Worm (Caenorhabditis elegans) whole organism, L1 larva: ENCODE measurements around the gene ast-1.

Experiments
- C04F5.9 ChIP-seq: sonication (generic microtip); optimal IDR thresholded peaks from 2 replicates; lab custom pipeline; 2016; ENCODE audit warnings: missing genetic modification characterization, missing compliant biosample characterization
- aha-1 ChIP-seq: fragments of 150-350 bp; optimal IDR thresholded peaks from 2 replicates; lab custom pipeline; 2014; ENCODE audit warnings: missing biosample characterization, missing genetic modification characterization
- aly-2 ChIP-seq: fragments of 150-350 bp; optimal IDR thresholded peaks from 2 replicates; lab custom pipeline; 2014; ENCODE audit warnings: missing biosample characterization, missing genetic modification characterization
- ceh-63 ChIP-seq: fragments of 200-800 bp; sonication (Bioruptor generic); optimal IDR thresholded peaks from 2 replicates; lab custom pipeline; 2018; ENCODE audit warnings: mild to moderate bottlenecking, missing genetic modification characterization, missing compliant biosample characterization
- ceh-8 ChIP-seq: fragments of 200-800 bp; sonication (Bioruptor generic); optimal IDR thresholded peaks from 2 replicates; lab custom pipeline; 2018; ENCODE audit warnings: mild to moderate bottlenecking, missing genetic modification characterization, moderate library complexity, missing compliant biosample characterization
- ceh-88 ChIP-seq: fragments of 200-800 bp; sonication (Bioruptor generic); IDR thresholded peaks from 2 replicates; pipeline ENCODE4 v1.3.6; 2022; ENCODE audit warnings: missing genetic modification characterization, missing compliant biosample characterization
- dpl-1 ChIP-seq, 3 experiments: fragments of 150-350 bp in 2 of 3; sonication (generic microtip) in 1 of 3; optimal IDR thresholded peaks; 2 replicates each; lab custom pipeline; 2014 to 2017; ENCODE audit warnings: missing biosample characterization in 3 of 3, missing genetic modification characterization in 3 of 3, missing genetic modification reagents in 3 of 3
- dsc-1 ChIP-seq: sonication (generic microtip); optimal IDR thresholded peaks from 2 replicates; lab custom pipeline; 2016; ENCODE audit warnings: mild to moderate bottlenecking, missing genetic modification characterization, missing compliant biosample characterization
- efl-1 ChIP-seq, 4 experiments: fragments of 150-350 bp; optimal IDR thresholded peaks in 3 of 4; peaks in 1 of 4; 1 replicate in 1 of 4; 2 replicates in 3 of 4; lab custom pipeline; 2014; ENCODE audit warnings: missing biosample characterization in 2 of 4, missing genetic modification characterization in 2 of 4, missing genetic modification reagents in 2 of 4
- egl-13 ChIP-seq: sonication (generic microtip); optimal IDR thresholded peaks from 2 replicates; lab custom pipeline; 2016; ENCODE audit warnings: missing genotype, missing genetic modification reagents, missing genetic modification characterization, missing compliant biosample characterization
- egl-27 ChIP-seq, 2 experiments: fragments of 150-350 bp in 1 of 2; sonication (generic microtip); optimal IDR thresholded peaks; 3 replicates each; lab custom pipeline; 2017 to 2018; ENCODE audit warnings: missing biosample characterization in 2 of 2, missing genetic modification characterization in 2 of 2, missing genetic modification reagents in 2 of 2
- fkh-10 ChIP-seq: sonication (generic microtip); optimal IDR thresholded peaks from 2 replicates; lab custom pipeline; 2017; ENCODE audit warnings: missing biosample characterization, missing genetic modification reagents, missing genetic modification characterization
- fkh-8 ChIP-seq: sonication (generic microtip); optimal IDR thresholded peaks from 2 replicates; lab custom pipeline; 2016; ENCODE audit warnings: mild to moderate bottlenecking, missing genetic modification characterization, missing compliant biosample characterization
- fos-1 ChIP-seq: fragments of 150-350 bp; optimal IDR thresholded peaks from 2 replicates; lab custom pipeline; 2014; ENCODE audit warnings: missing biosample characterization, missing genetic modification characterization
- hlh-17 ChIP-seq: fragments of 200-800 bp; sonication (Bioruptor generic); optimal IDR thresholded peaks from 2 replicates; lab custom pipeline; 2018; ENCODE audit warnings: missing genetic modification characterization, mild to moderate bottlenecking, missing compliant biosample characterization, moderate library complexity, borderline replicate concordance
- hlh-4 ChIP-seq: sonication (generic microtip); optimal IDR thresholded peaks from 2 replicates; lab custom pipeline; 2016; ENCODE audit warnings: mild to moderate bottlenecking, missing genetic modification characterization, missing compliant biosample characterization
- irx-1 ChIP-seq: sonication (generic microtip); optimal IDR thresholded peaks from 2 replicates; lab custom pipeline; 2016; ENCODE audit warnings: missing genetic modification characterization, missing compliant biosample characterization
- isw-1 ChIP-seq: fragments of 200-800 bp; sonication (Bioruptor generic); IDR thresholded peaks from 2 replicates; pipeline ENCODE4 v1.3.6; 2022; ENCODE audit warnings: missing genetic modification characterization, missing compliant biosample characterization
- lin-14 ChIP-seq: fragments of 200-800 bp; sonication (Bioruptor generic); optimal IDR thresholded peaks from 2 replicates; lab custom pipeline; 2018; ENCODE audit warnings: mild to moderate bottlenecking, missing genetic modification characterization, moderate library complexity, missing compliant biosample characterization
- mdl-1 ChIP-seq, 2 experiments: fragments of 150-350 bp; optimal IDR thresholded peaks; 2 replicates each; lab custom pipeline; 2014 to 2017; ENCODE audit warnings: missing biosample characterization in 2 of 2, missing genetic modification characterization in 2 of 2, inconsistent platforms in 1 of 2
- mef-2 ChIP-seq: fragments of 150-350 bp; optimal IDR thresholded peaks from 2 replicates; lab custom pipeline; 2014; ENCODE audit warnings: missing biosample characterization, missing genetic modification characterization
- mep-1 ChIP-seq: fragments of 150-350 bp; optimal IDR thresholded peaks from 2 replicates; lab custom pipeline; 2014; ENCODE audit warnings: missing biosample characterization, missing genetic modification characterization
- nhr-19 ChIP-seq: fragments of 200-800 bp; sonication (Bioruptor generic); conservative IDR thresholded peaks from 2 replicates; pipeline ENCODE4 v1.3.6; 2022; ENCODE audit warnings: missing genetic modification characterization, missing compliant biosample characterization
- nhr-237 ChIP-seq: fragments of 150-350 bp; optimal IDR thresholded peaks from 2 replicates; lab custom pipeline; 2014; ENCODE audit warnings: missing biosample characterization, missing genetic modification characterization
- nhr-28 ChIP-seq: fragments of 150-350 bp; optimal IDR thresholded peaks from 2 replicates; lab custom pipeline; 2014; ENCODE audit warnings: missing biosample characterization, missing genetic modification characterization
- nhr-47 ChIP-seq: sonication (generic microtip); optimal IDR thresholded peaks from 2 replicates; lab custom pipeline; 2016; ENCODE audit warnings: mild to moderate bottlenecking, missing genetic modification characterization, moderate library complexity, missing compliant biosample characterization
- nhr-71 ChIP-seq: sonication (generic microtip); optimal IDR thresholded peaks from 2 replicates; lab custom pipeline; 2016; ENCODE audit warnings: mild to moderate bottlenecking, missing genetic modification characterization, moderate library complexity, missing compliant biosample characterization
- nhr-85 ChIP-seq: sonication (generic microtip); peaks from one replicate; lab custom pipeline; 2016; ENCODE audit warnings: missing genetic modification characterization, inconsistent platforms, missing compliant biosample characterization
- rnt-1 ChIP-seq: sonication (generic microtip); optimal IDR thresholded peaks from 2 replicates; lab custom pipeline; 2016; ENCODE audit warnings: mild to moderate bottlenecking, missing genetic modification characterization, moderate library complexity, missing compliant biosample characterization
- skn-1 ChIP-seq: fragments of 150-350 bp; optimal IDR thresholded peaks from 2 replicates; lab custom pipeline; 2014; ENCODE audit warnings: missing biosample characterization, missing genetic modification characterization
- snu-23 ChIP-seq: sonication (generic microtip); optimal IDR thresholded peaks from 2 replicates; lab custom pipeline; 2016; ENCODE audit warnings: missing genetic modification characterization, missing compliant biosample characterization
- sox-4 ChIP-seq: sonication (generic microtip); optimal IDR thresholded peaks from 2 replicates; lab custom pipeline; 2016; ENCODE audit warnings: missing genetic modification characterization, missing compliant biosample characterization
- sup-37 ChIP-seq: fragments of 200-800 bp; sonication (Bioruptor generic); optimal IDR thresholded peaks from 2 replicates; lab custom pipeline; 2018; ENCODE audit warnings: mild to moderate bottlenecking, missing genetic modification characterization, missing compliant biosample characterization
- swsn-7 ChIP-seq: sonication (generic microtip); optimal IDR thresholded peaks from 2 replicates; lab custom pipeline; 2016; ENCODE audit warnings: missing genetic modification characterization, missing compliant biosample characterization
- tbx-2 ChIP-seq: sonication (generic microtip); optimal IDR thresholded peaks from 2 replicates; lab custom pipeline; 2016; ENCODE audit warnings: missing genetic modification characterization, missing compliant biosample characterization
- tlp-1 ChIP-seq: fragments of 150-350 bp; optimal IDR thresholded peaks from 2 replicates; lab custom pipeline; 2014; ENCODE audit warnings: missing biosample characterization, missing genetic modification characterization
- unc-62 ChIP-seq: fragments of 150-350 bp; optimal IDR thresholded peaks from 2 replicates; lab custom pipeline; 2014; ENCODE audit warnings: missing biosample characterization, missing genetic modification reagents, missing genetic modification characterization
- unc-86 ChIP-seq: sonication (generic microtip); optimal IDR thresholded peaks from 2 replicates; lab custom pipeline; 2016; ENCODE audit warnings: missing genetic modification characterization, missing compliant biosample characterization
- unc-98 ChIP-seq: fragments of 200-800 bp; sonication (Bioruptor generic); IDR thresholded peaks from 2 replicates; pipeline ENCODE4 v1.3.6; 2022; ENCODE audit warnings: missing genetic modification characterization, missing compliant biosample characterization
- vab-15 ChIP-seq: sonication (generic microtip); optimal IDR thresholded peaks from 2 replicates; lab custom pipeline; 2017; ENCODE audit warnings: missing genotype, mild to moderate bottlenecking, missing genetic modification characterization, missing compliant biosample characterization
- ztf-11 ChIP-seq, 2 experiments: sonication (generic microtip); optimal IDR thresholded peaks; 2 replicates each; lab custom pipeline; 2016 to 2017; ENCODE audit warnings: missing genetic modification characterization in 2 of 2, missing biosample characterization in 1 of 2, missing compliant biosample characterization in 1 of 2

ast-1 gene

DNA sequence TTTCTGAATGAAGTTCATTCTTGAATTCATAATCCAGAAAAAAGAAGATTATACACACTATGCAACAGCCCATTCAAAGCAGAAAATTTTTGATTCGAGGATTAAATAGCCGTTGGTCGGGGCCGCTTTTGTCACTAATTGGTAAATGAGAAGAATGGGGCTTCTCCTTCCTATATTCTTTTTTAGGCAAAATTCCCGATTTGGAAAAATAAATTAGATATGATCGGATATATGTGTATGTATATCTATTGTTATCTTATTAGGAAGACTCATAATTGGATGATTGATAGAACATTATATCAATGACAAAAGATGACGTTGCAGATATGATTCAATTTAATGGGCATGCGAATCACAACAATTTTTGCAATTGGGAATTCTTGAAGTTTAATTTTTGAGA lies 15.1 kb upstream of the ast-1 start:
- TF ChIP-seq efl-1 (optimal IDR thresholded peaks at IDR 0.05; lab: Kevin White, UChicago) (no peak), efl-1 (GFP tag; optimal IDR thresholded peaks at IDR 0.05 in 1 of 2; lab: Kevin White, UChicago) (peak in 1 of 2 experiments; percentile 31), sup-37 (no peak), snu-23 (GFP tag; lab: Kevin White, UChicago) (no peak), ceh-63 (no peak), ztf-11 (tag; optimal IDR thresholded peaks at IDR 0.05; lab: Kevin White, UChicago) (no peak), fos-1 (tag; lab: Kevin White, UChicago) (no peak), skn-1 (no peak), rnt-1 (tag; lab: Kevin White, UChicago) (no peak), unc-62 (GFP tag; lab: Kevin White, UChicago) (no peak), dsc-1 (tag; lab: Kevin White, UChicago) (peak; percentile 93)

DNA sequence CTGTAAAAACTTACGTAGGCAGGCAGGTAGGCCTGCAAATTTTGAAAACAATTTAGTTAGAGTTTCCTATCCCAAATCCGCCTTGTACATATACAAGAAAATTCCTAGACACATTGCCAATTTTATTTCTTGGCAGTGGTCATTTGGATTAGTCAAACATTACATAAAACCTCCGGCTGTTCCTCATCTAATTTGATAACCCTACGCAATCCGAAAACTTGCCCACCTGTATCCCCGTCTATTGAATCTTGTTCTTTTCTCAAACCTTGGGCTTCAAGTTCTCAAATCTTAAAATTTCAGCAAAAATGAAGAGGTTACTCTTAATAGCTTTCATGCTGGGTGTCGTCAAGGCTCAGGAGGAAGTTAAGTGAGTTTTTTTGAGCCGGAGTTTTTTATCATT lies 10.9 kb upstream of the ast-1 start, which contains the start of gene F56D3.1:
F56D3.1 (plus strand) TSS at position 301 of the 400 bp plus-strand sequence.
- TF ChIP-seq vab-15 (tag; lab: Kevin White, UChicago) (no peak), ztf-11 (tag; optimal IDR thresholded peaks at IDR 0.05; lab: Kevin White, UChicago) (no peak), unc-98 (no peak), ceh-8 (GFP tag; lab: Kevin White, UChicago) (no peak), sox-4 (tag; lab: Kevin White, UChicago) (no peak), swsn-7 (tag; lab: Kevin White, UChicago) (no peak), aly-2 (tag; lab: Kevin White, UChicago) (no peak), tlp-1 (tag; lab: Kevin White, UChicago) (no peak)

DNA sequence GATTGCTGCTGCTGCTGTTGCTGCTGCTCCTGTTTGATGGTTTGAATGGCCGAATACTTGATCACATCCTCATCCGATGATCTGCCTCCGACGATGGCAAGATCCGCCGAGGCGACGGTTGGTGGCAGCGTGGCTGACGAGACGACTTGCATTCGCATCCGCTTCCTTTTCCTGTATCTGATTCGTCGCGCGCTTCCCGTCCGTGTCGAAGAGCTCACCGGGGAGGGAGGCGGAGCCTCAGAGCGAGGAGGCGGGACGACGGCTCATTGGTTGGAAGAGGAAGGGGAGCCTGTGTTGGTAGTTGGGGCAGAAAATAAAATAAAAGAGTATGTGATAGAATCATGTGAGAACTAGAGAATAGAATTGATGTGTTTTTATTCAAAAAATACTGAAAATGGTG lies 471 bp downstream of the ast-1 start:
- no peak for TF ChIP-seq ceh-88 (GFP tag; lab: Robert Waterston, UW)
- no peak for TF ChIP-seq egl-13
- TF ChIP-seq C04F5.9 (tag; lab: Kevin White, UChicago), result no peak
- TF ChIP-seq aha-1 (tag; lab: Kevin White, UChicago), result no peak
- no peak for TF ChIP-seq sox-4 (tag; lab: Kevin White, UChicago)
- no peak for TF ChIP-seq nhr-85 (tag; lab: Kevin White, UChicago)
- peak; percentile 16 for TF ChIP-seq nhr-47 (tag; lab: Kevin White, UChicago)
- TF ChIP-seq fkh-8 (tag; lab: Kevin White, UChicago), result peak; percentile 47
- no peak for TF ChIP-seq fos-1 (tag; lab: Kevin White, UChicago)
- peak; percentile 6 for TF ChIP-seq tbx-2 (tag; lab: Kevin White, UChicago)
- no peak for TF ChIP-seq mep-1 (tag; lab: Kevin White, UChicago)
- TF ChIP-seq hlh-17 (GFP tag; lab: Kevin White, UChicago), result no peak
- TF ChIP-seq lin-14 (GFP tag; lab: Kevin White, UChicago), result peak; percentile 72
- no peak for TF ChIP-seq egl-27 (tag; optimal IDR thresholded peaks at IDR 0.05; lab: Kevin White, UChicago)
- TF ChIP-seq unc-86, result peak; percentile 60
- TF ChIP-seq fkh-10, result peak; percentile 32
- TF ChIP-seq nhr-19, result no peak
- TF ChIP-seq mef-2, result no peak
- no peak for TF ChIP-seq hlh-4 (tag; lab: Kevin White, UChicago)
- TF ChIP-seq nhr-28 (tag; lab: Kevin White, UChicago), result no peak

DNA sequence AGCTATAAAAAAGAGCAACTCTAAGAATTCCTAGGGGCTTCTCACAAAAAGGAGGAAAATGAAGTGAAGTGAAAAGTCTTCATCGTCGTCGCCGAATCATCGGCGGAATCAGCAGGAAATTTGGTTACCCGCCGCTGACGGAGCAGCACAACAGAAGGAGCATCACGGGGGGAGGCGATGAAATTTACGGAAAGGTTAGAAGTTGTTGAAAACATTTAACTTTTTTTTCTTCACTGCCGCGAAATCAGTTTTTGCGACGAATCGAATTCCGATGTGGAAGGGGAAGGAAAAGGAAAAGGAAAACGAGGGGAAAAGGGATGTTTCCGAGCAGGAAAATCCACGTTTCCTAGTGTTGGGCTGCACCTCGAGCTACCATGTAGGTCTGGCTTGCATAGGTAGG lies 1.8 kb downstream of the ast-1 start:
- TF ChIP-seq nhr-19 (no peak), hlh-17 (GFP tag; lab: Kevin White, UChicago) (no peak), lin-14 (GFP tag; lab: Kevin White, UChicago) (peak; percentile 74), swsn-7 (tag; lab: Kevin White, UChicago) (no peak), isw-1 (no peak), nhr-237 (tag; lab: Kevin White, UChicago) (no peak), nhr-47 (tag; lab: Kevin White, UChicago) (peak; percentile 4), dpl-1 (GFP tag; optimal IDR thresholded peaks at IDR 0.05; lab: Kevin White, UChicago) (no peak), nhr-71 (tag; lab: Kevin White, UChicago) (peak; percentile 9), irx-1 (tag; lab: Kevin White, UChicago) (peak; percentile 31), mdl-1 (tag; optimal IDR thresholded peaks at IDR 0.05; lab: Kevin White, UChicago) (no peak), sup-37 (no peak), fkh-10 (peak; percentile 98)
- TF ChIP-seq, all 84 proteins: peak for 5
